Fruit fly (Drosophila melanogaster) whole organism, pupa: ENCODE measurements around the gene CG31493.

Source experiments
- CG10348 ChIP-seq: fragments of 200-800 bp; sonication (Bioruptor generic); IDR thresholded peaks from 2 replicates; pipeline ENCODE4 v1.3.6; 2022; ENCODE audit warnings: missing biosample characterization, missing genetic modification characterization
- CG15710 ChIP-seq: fragments of 200-800 bp; sonication (Bioruptor generic); optimal IDR thresholded peaks from 2 replicates; lab custom pipeline; 2018; ENCODE audit warnings: missing biosample characterization, mild to moderate bottlenecking, missing genetic modification characterization, moderate library complexity
- CG4496 ChIP-seq: fragments of 200-800 bp; sonication (Bioruptor generic); IDR thresholded peaks from 3 replicates; pipeline ENCODE4 v1.3.6; 2022; ENCODE audit warnings: missing biosample characterization, missing genetic modification characterization
- D1 ChIP-seq: fragments of 200-800 bp; sonication (Bioruptor generic); optimal IDR thresholded peaks from 2 replicates; lab custom pipeline; 2018; ENCODE audit warnings: missing biosample characterization, mild to moderate bottlenecking, missing genetic modification characterization, moderate library complexity
- Snoo ChIP-seq: fragments of 200-800 bp; sonication (Bioruptor generic); optimal IDR thresholded peaks from 3 replicates; lab custom pipeline; 2017; ENCODE audit warnings: missing biosample characterization, mild to moderate bottlenecking, missing genetic modification characterization, inconsistent platforms

dm6 chr3R:7174755-7175154 lies 43.4 kb downstream of the CG31493 start:
- TF ChIP-seq CG15710: no peak
- TF ChIP-seq Snoo (tag; lab: Kevin White, UChicago): no peak
- TF ChIP-seq D1 (tag; lab: Kevin White, UChicago): no peak
- TF ChIP-seq CG4496 (GFP tag; lab: Robert Waterston, UW): peak; percentile 43; the same call in 1 of the 3 replicates
- no peak for TF ChIP-seq CG10348 (GFP tag; lab: Robert Waterston, UW)
